Fruit fly (Drosophila melanogaster) S2 (cell line): Measurements from ENCODE around the gene dec.

Source experiments
- CG8478 ChIP-seq: fragments of >200 bp; optimal IDR thresholded peaks from 2 replicates; lab custom pipeline; 2018
- CTCF ChIP-seq, 2 experiments: fragments of >200 bp; optimal IDR thresholded peaks; 2 replicates each; lab custom pipeline; 2018

DNA sequence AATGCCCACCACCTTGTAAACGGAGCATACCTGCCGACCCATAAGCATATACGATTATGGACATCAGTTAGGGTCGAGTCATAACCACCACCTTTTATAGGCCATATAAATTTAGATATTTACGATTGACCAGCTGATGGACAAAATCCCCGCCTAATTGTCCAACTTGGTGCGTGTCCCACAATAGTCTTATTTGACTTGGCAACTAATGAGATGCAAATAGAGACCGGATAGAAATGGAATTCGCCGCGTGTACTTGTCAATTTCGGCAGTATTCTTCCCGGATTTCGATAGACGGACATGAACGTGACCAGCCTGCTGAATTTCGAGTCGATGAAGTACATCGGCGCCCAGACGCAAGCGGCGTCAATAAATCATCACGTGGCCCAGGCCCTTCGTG, 11.3 kb upstream of the dec start, which contains the start of gene Ir7g:
- TF ChIP-seq CG8478 (lab: Kevin White, UChicago) (no peak), CTCF (optimal IDR thresholded peaks at IDR 0.05; lab: Kevin White, UChicago) (no peak)
